Fruit fly (Drosophila melanogaster): ENCODE results near the gene ush.

- TF ChIP-seq psq (optimal IDR thresholded peaks at IDR 0.05) (no peak), h (optimal IDR thresholded peaks at IDR 0.05) (no peak), Myc (optimal IDR thresholded peaks at IDR 0.05) (no peak), Sin3A (optimal IDR thresholded peaks at IDR 0.05) (no peak), ttk (optimal IDR thresholded peaks at IDR 0.05) (no peak), insv (optimal IDR thresholded peaks at IDR 0.05) (no peak)
These were observed 5.0 kb upstream of the ush start for dm6 chr2L:471021-471479.
